Worm (Caenorhabditis elegans): ENCODE results near the gene R08D7.5.

Gene R08D7.5

ce11 chrIII:8964684-8965283 lies 9.1 kb upstream of the R08D7.5 start:
- no peak for TF ChIP-seq W03F9.2 (tag; optimal IDR thresholded peaks at IDR 0.05)
- TF ChIP-seq dao-5 (tag; optimal IDR thresholded peaks at IDR 0.05): no peak
- TF ChIP-seq him-1 (tag; optimal IDR thresholded peaks at IDR 0.05): no peak

ce11 chrIII:8967639-8968038 lies 6.3 kb upstream of the R08D7.5 start, which contains the start of the genes bud-13 and rpap-2:
TSS of gene bud-13 (minus strand) at chrIII:8967727.
TSS of gene rpap-2 (plus strand) at chrIII:8967967.
- TF ChIP-seq him-1 (tag; optimal IDR thresholded peaks at IDR 0.05): no peak
- TF ChIP-seq dao-5 (tag; optimal IDR thresholded peaks at IDR 0.05): no peak
- TF ChIP-seq W03F9.2 (tag; optimal IDR thresholded peaks at IDR 0.05): peak; percentile 36

ce11 chrIII:8971255-8972020 lies 2.5 kb upstream of the R08D7.5 start, which contains the start of the genes eif-3.D and R08D7.4:
TSS of gene eif-3.D (minus strand) at chrIII:8971578.
TSS of gene R08D7.4 (plus strand) at chrIII:8971892.
- TF ChIP-seq W03F9.2 (tag; optimal IDR thresholded peaks at IDR 0.05) (peak; percentile 79), dao-5 (tag; optimal IDR thresholded peaks at IDR 0.05) (no peak)

- TF ChIP-seq him-1 (tag; optimal IDR thresholded peaks at IDR 0.05) (peak; percentile 21), W03F9.2 (tag; optimal IDR thresholded peaks at IDR 0.05) (no peak)
These were observed 763 bp upstream of the R08D7.5 start for ce11 chrIII:8973163-8973562.

ce11 chrIII:8974835-8975234 lies 909 bp downstream of the R08D7.5 start:
- peak; percentile 7 for TF ChIP-seq him-1 (tag; optimal IDR thresholded peaks at IDR 0.05)
- no peak for TF ChIP-seq dao-5 (tag; optimal IDR thresholded peaks at IDR 0.05)

ce11 chrIII:8978512-8979352 lies 4.8 kb downstream of the R08D7.5 start:
- TF ChIP-seq dao-5 (tag; optimal IDR thresholded peaks at IDR 0.05): no peak
- no peak for TF ChIP-seq W03F9.2 (tag; optimal IDR thresholded peaks at IDR 0.05)
- no peak for TF ChIP-seq him-1 (tag; optimal IDR thresholded peaks at IDR 0.05)

ce11 chrIII:8980892-8981291 lies 7.0 kb downstream of the R08D7.5 start:
- TF ChIP-seq dao-5 (tag; optimal IDR thresholded peaks at IDR 0.05): no peak
- TF ChIP-seq him-1 (tag; optimal IDR thresholded peaks at IDR 0.05): no peak
- no peak for TF ChIP-seq W03F9.2 (tag; optimal IDR thresholded peaks at IDR 0.05)

ce11 chrIII:8981847-8982479 lies 8.0 kb downstream of the R08D7.5 start, which contains the start of gene pde-2:
TSS of gene pde-2 (minus strand) at chrIII:8981897.
- TF ChIP-seq dao-5 (tag; optimal IDR thresholded peaks at IDR 0.05) (no peak), W03F9.2 (tag; optimal IDR thresholded peaks at IDR 0.05) (peak; percentile 55), him-1 (tag; optimal IDR thresholded peaks at IDR 0.05) (peak; percentile 51)

- TF ChIP-seq dao-5 (tag; optimal IDR thresholded peaks at IDR 0.05) (no peak), him-1 (tag; optimal IDR thresholded peaks at IDR 0.05) (no peak), W03F9.2 (tag; optimal IDR thresholded peaks at IDR 0.05) (no peak)
These were observed 9.2 kb downstream of the R08D7.5 start for ce11 chrIII:8983135-8983534.

ce11 chrIII:8983811-8984210 lies 9.9 kb downstream of the R08D7.5 start:
- TF ChIP-seq W03F9.2 (tag; optimal IDR thresholded peaks at IDR 0.05) (no peak), dao-5 (tag; optimal IDR thresholded peaks at IDR 0.05) (no peak), him-1 (tag; optimal IDR thresholded peaks at IDR 0.05) (no peak)

ce11 chrIII:8984412-8984811 lies 10.5 kb downstream of the R08D7.5 start:
- TF ChIP-seq him-1 (tag; optimal IDR thresholded peaks at IDR 0.05) (no peak), W03F9.2 (tag; optimal IDR thresholded peaks at IDR 0.05) (no peak), dao-5 (tag; optimal IDR thresholded peaks at IDR 0.05) (no peak)

ce11 chrIII:8984960-8985359 lies 11.0 kb downstream of the R08D7.5 start:
- TF ChIP-seq him-1 (tag; optimal IDR thresholded peaks at IDR 0.05) (peak; percentile 32), W03F9.2 (tag; optimal IDR thresholded peaks at IDR 0.05) (no peak)

ce11 chrIII:8985461-8985860 lies 11.5 kb downstream of the R08D7.5 start:
- TF ChIP-seq dao-5 (tag; optimal IDR thresholded peaks at IDR 0.05): no peak
- TF ChIP-seq W03F9.2 (tag; optimal IDR thresholded peaks at IDR 0.05): no peak

Measured in whole organism, L4/young adult.